Fruit fly (Drosophila melanogaster) whole organism, embryonic: Measurements from ENCODE around the gene put.

Experiments used
- ATbp ChIP-seq: fragments of 200-800 bp; sonication (Bioruptor generic); optimal IDR thresholded peaks from 2 replicates; lab custom pipeline; 2017; ENCODE audit warnings: missing biosample characterization, mild to moderate bottlenecking, missing genetic modification characterization, missing genetic modification reagents
- Bdp1 ChIP-seq: fragments of 200-800 bp; sonication (Bioruptor generic); optimal IDR thresholded peaks from 3 replicates; lab custom pipeline; 2016; ENCODE audit warnings: missing biosample characterization, missing genetic modification characterization
- CG1024 ChIP-seq: fragments of 200-800 bp; sonication (Bioruptor generic); IDR thresholded peaks from 2 replicates; pipeline ENCODE4 v1.3.6; 2022; ENCODE audit warnings: missing biosample characterization, missing genetic modification characterization
- CG10979 ChIP-seq: fragments of 200-800 bp; sonication (Bioruptor generic); optimal IDR thresholded peaks from 2 replicates; lab custom pipeline; 2018; ENCODE audit warnings: missing biosample characterization, mild to moderate bottlenecking, missing genetic modification characterization, moderate library complexity
- CG1233 ChIP-seq: fragments of 200-800 bp; sonication (Bioruptor generic); optimal IDR thresholded peaks from 4 replicates; lab custom pipeline; 2018; ENCODE audit warnings: missing biosample characterization, mild to moderate bottlenecking, missing genetic modification characterization
- CG15011 ChIP-seq: fragments of 200-800 bp; sonication (Bioruptor generic); optimal IDR thresholded peaks from 3 replicates; lab custom pipeline; 2018; ENCODE audit warnings: missing biosample characterization, mild to moderate bottlenecking, missing genetic modification characterization
- CG15073 ChIP-seq: fragments of 200-800 bp; sonication (Bioruptor generic); optimal IDR thresholded peaks from 2 replicates; lab custom pipeline; 2016; ENCODE audit warnings: missing biosample characterization, missing genetic modification characterization
- CG15479 ChIP-seq: fragments of 200-800 bp; sonication (Bioruptor generic); optimal IDR thresholded peaks from 3 replicates; lab custom pipeline; 2019; ENCODE audit warnings: missing biosample characterization, mild to moderate bottlenecking, missing genetic modification characterization, moderate library complexity
- CG17802 ChIP-seq: fragments of 200-800 bp; sonication (Bioruptor generic); optimal IDR thresholded peaks from 2 replicates; lab custom pipeline; 2018; ENCODE audit warnings: missing biosample characterization, mild to moderate bottlenecking, missing genetic modification characterization, moderate library complexity
- CG2129 ChIP-seq: fragments of 200-800 bp; sonication (Bioruptor generic); IDR thresholded peaks from 2 replicates; pipeline ENCODE4 v1.3.6; 2022; ENCODE audit warnings: missing biosample characterization, missing genetic modification characterization; ENCODE audit not compliant: partially characterized antibody
- CG2875 ChIP-seq: fragments of 200-800 bp; sonication (Bioruptor generic); optimal IDR thresholded peaks from 2 replicates; lab custom pipeline; 2017; ENCODE audit warnings: missing biosample characterization, mild to moderate bottlenecking, missing genetic modification characterization, missing genetic modification reagents
- CG30020 ChIP-seq: fragments of 200-800 bp; optimal IDR thresholded peaks from 2 replicates; lab custom pipeline; 2019; ENCODE audit warnings: missing biosample characterization, mild to moderate bottlenecking, missing genetic modification characterization, moderate library complexity
- CG30431 ChIP-seq: fragments of 200-800 bp; sonication (Bioruptor generic); optimal IDR thresholded peaks from 2 replicates; lab custom pipeline; 2017; ENCODE audit warnings: missing biosample characterization, missing genetic modification characterization
- CG31224 ChIP-seq: fragments of 200-800 bp; sonication (Bioruptor generic); IDR thresholded peaks from 2 replicates; pipeline ENCODE4 v1.3.6; 2022; ENCODE audit warnings: missing biosample characterization, missing genetic modification characterization
- CG32772 ChIP-seq: fragments of 200-800 bp; sonication (Bioruptor generic); IDR thresholded peaks from 2 replicates; pipeline ENCODE4 v1.3.6; 2022; ENCODE audit warnings: missing biosample characterization, missing genetic modification characterization
- CG43689 ChIP-seq: fragments of 200-800 bp; sonication (Bioruptor generic); IDR thresholded peaks from 2 replicates; pipeline ENCODE4 v1.3.6; 2022; ENCODE audit warnings: missing biosample characterization, missing genetic modification characterization
- CG5180 ChIP-seq: fragments of 200-800 bp; sonication (Bioruptor generic); optimal IDR thresholded peaks from 3 replicates; lab custom pipeline; 2017; ENCODE audit warnings: missing biosample characterization, missing genetic modification characterization, mild to moderate bottlenecking, moderate library complexity, missing genetic modification reagents
- CG6765 ChIP-seq: fragments of 200-800 bp; sonication (Bioruptor generic); optimal IDR thresholded peaks from 3 replicates; lab custom pipeline; 2017; ENCODE audit warnings: missing biosample characterization, mild to moderate bottlenecking, missing genetic modification characterization
- CG7556 ChIP-seq: fragments of 200-800 bp; sonication (Bioruptor generic); optimal IDR thresholded peaks from 2 replicates; lab custom pipeline; 2017; ENCODE audit warnings: missing biosample characterization, mild to moderate bottlenecking, missing genetic modification characterization
- CkIIα-i1 ChIP-seq: fragments of 200-800 bp; sonication (Bioruptor generic); IDR thresholded peaks from 2 replicates; pipeline ENCODE4 v1.3.6; 2022; ENCODE audit warnings: missing biosample characterization, missing genetic modification characterization
- D19B ChIP-seq: fragments of 200-800 bp; sonication (Bioruptor generic); optimal IDR thresholded peaks from 2 replicates; lab custom pipeline; 2017; ENCODE audit warnings: missing biosample characterization, mild to moderate bottlenecking, missing genetic modification characterization
- Deaf1 ChIP-seq: fragments of 200-800 bp; optimal IDR thresholded peaks from 3 replicates; lab custom pipeline; 2019; ENCODE audit warnings: missing biosample characterization, mild to moderate bottlenecking, missing genetic modification characterization, moderate library complexity
- Dip3 ChIP-seq: fragments of 200-800 bp; sonication (Bioruptor generic); optimal IDR thresholded peaks from 3 replicates; lab custom pipeline; 2016; ENCODE audit warnings: missing biosample characterization, missing genetic modification characterization
- Dref ChIP-seq: fragments of 200-800 bp; sonication (Bioruptor generic); IDR thresholded peaks from 2 replicates; pipeline ENCODE4 v1.3.6; 2022; ENCODE audit warnings: missing biosample characterization, missing genetic modification characterization
- Gug ChIP-seq: fragments of 200-800 bp; sonication (Bioruptor generic); IDR thresholded peaks from 4 replicates; pipeline ENCODE4 v1.3.6; 2022; ENCODE audit warnings: missing biosample characterization, missing genetic modification characterization
- Hmr ChIP-seq: fragments of 200-800 bp; sonication (Bioruptor generic); optimal IDR thresholded peaks from 3 replicates; lab custom pipeline; 2017; ENCODE audit warnings: mild to moderate bottlenecking, missing biosample characterization, missing genetic modification reagents, missing genetic modification characterization
- Mes4 ChIP-seq: fragments of 200-800 bp; sonication (Bioruptor generic); optimal IDR thresholded peaks from 2 replicates; lab custom pipeline; 2016; ENCODE audit warnings: missing biosample characterization, missing genetic modification characterization
- Rfx ChIP-seq: fragments of 200-800 bp; sonication (Bioruptor generic); IDR thresholded peaks from 2 replicates; pipeline ENCODE4 v1.3.6; 2022; ENCODE audit warnings: missing biosample characterization, missing genetic modification characterization
- Scr ChIP-seq: fragments of 200-800 bp; sonication (Bioruptor generic); IDR thresholded peaks from 2 replicates; pipeline ENCODE4 v1.3.6; 2022; ENCODE audit warnings: missing biosample characterization, missing genetic modification characterization; ENCODE audit not compliant: partially characterized antibody
- Sry-β ChIP-seq: fragments of 200-800 bp; sonication (Bioruptor generic); optimal IDR thresholded peaks from 2 replicates; lab custom pipeline; 2018; ENCODE audit warnings: missing biosample characterization, mild to moderate bottlenecking, missing genetic modification characterization, moderate library complexity
- Ssrp ChIP-seq: fragments of 200-800 bp; sonication (Bioruptor generic); optimal IDR thresholded peaks from 2 replicates; lab custom pipeline; 2018; ENCODE audit warnings: missing biosample characterization, mild to moderate bottlenecking, missing genetic modification characterization, moderate library complexity
- ato ChIP-seq: fragments of 200-800 bp; sonication (Bioruptor generic); IDR thresholded peaks from 2 replicates; pipeline ENCODE4 v1.3.6; 2022; ENCODE audit warnings: missing biosample characterization, missing genetic modification characterization; ENCODE audit not compliant: partially characterized antibody
- bigmax ChIP-seq: fragments of 200-800 bp; sonication (Bioruptor generic); optimal IDR thresholded peaks from 2 replicates; lab custom pipeline; 2018; ENCODE audit warnings: missing biosample characterization, mild to moderate bottlenecking, missing genetic modification characterization
- caup ChIP-seq: fragments of 200-800 bp; sonication (Bioruptor generic); optimal IDR thresholded peaks from 3 replicates; lab custom pipeline; 2017; ENCODE audit warnings: missing biosample characterization, mild to moderate bottlenecking, missing genetic modification characterization, moderate library complexity; ENCODE audit not compliant: severe bottlenecking
- crc ChIP-seq: fragments of 200-800 bp; sonication (Bioruptor generic); optimal IDR thresholded peaks from 2 replicates; lab custom pipeline; 2016; ENCODE audit warnings: missing biosample characterization, missing genetic modification characterization
- dati ChIP-seq: fragments of 200-800 bp; sonication (Bioruptor generic); IDR thresholded peaks from 2 replicates; pipeline ENCODE4 v1.3.6; 2022; ENCODE audit warnings: missing biosample characterization, missing genetic modification characterization
- inv ChIP-seq: fragments of 200-800 bp; sonication (Bioruptor generic); IDR thresholded peaks from 2 replicates; pipeline ENCODE4 v1.3.6; 2022; ENCODE audit warnings: missing biosample characterization, missing genetic modification characterization; ENCODE audit not compliant: partially characterized antibody
- jigr1 ChIP-seq: fragments of 200-800 bp; sonication (Bioruptor generic); IDR thresholded peaks from 3 replicates; pipeline ENCODE4 v1.3.6; 2022; ENCODE audit warnings: missing biosample characterization, missing genetic modification characterization
- lilli ChIP-seq: fragments of 200-800 bp; sonication (Bioruptor generic); optimal IDR thresholded peaks from 3 replicates; lab custom pipeline; 2016; ENCODE audit warnings: missing biosample characterization, missing genetic modification characterization
- lola ChIP-seq, 3 experiments: fragments of >200 bp in 2 of 3; fragments of 200-800 bp in 1 of 3; sonication (Bioruptor generic) in 1 of 3; optimal IDR thresholded peaks; 2 replicates each; lab custom pipeline; 2017 to 2019; ENCODE audit warnings: missing biosample characterization in 3 of 3, missing genetic modification characterization in 3 of 3, mild to moderate bottlenecking in 1 of 3, moderate library complexity in 1 of 3
- pan ChIP-seq, 4 experiments: fragments of >200 bp in 3 of 4; fragments of 200-800 bp in 1 of 4; sonication (Bioruptor generic) in 1 of 4; optimal IDR thresholded peaks in 3 of 4; IDR thresholded peaks in 1 of 4; 2 replicates each; pipeline versions ENCODE4 v1.3.6 to Lab custom; 2017 to 2022; ENCODE audit warnings: missing biosample characterization in 2 of 4, missing genetic modification characterization in 2 of 4, mixed read lengths in 1 of 4
- pb ChIP-seq: fragments of 200-800 bp; sonication (Bioruptor generic); optimal IDR thresholded peaks from 3 replicates; lab custom pipeline; 2016; ENCODE audit warnings: missing biosample characterization, missing genetic modification characterization
- prd ChIP-seq, 3 experiments: fragments of >200 bp in 2 of 3; fragments of 200-800 bp in 1 of 3; sonication (Bioruptor generic) in 1 of 3; optimal IDR thresholded peaks in 2 of 3; IDR thresholded peaks in 1 of 3; 2 replicates in 2 of 3; 3 replicates in 1 of 3; pipeline versions ENCODE4 v1.3.6 to Lab custom; 2017 to 2022; ENCODE audit warnings: missing biosample characterization in 1 of 3, missing genetic modification characterization in 1 of 3
- sna ChIP-seq: fragments of 200-800 bp; sonication (Bioruptor generic); IDR thresholded peaks from 2 replicates; pipeline ENCODE4 v1.3.6; 2022; ENCODE audit warnings: missing biosample characterization, missing genetic modification characterization; ENCODE audit not compliant: partially characterized antibody
- sqz ChIP-seq: fragments of 200-800 bp; sonication (Bioruptor generic); optimal IDR thresholded peaks from 3 replicates; lab custom pipeline; 2018; ENCODE audit warnings: missing biosample characterization, mild to moderate bottlenecking, missing genetic modification characterization
- tgo ChIP-seq: fragments of 200-800 bp; sonication (Bioruptor generic); IDR thresholded peaks from 3 replicates; pipeline ENCODE4 v1.3.6; 2022; ENCODE audit warnings: missing biosample characterization, missing genetic modification characterization
- tio ChIP-seq: fragments of 200-800 bp; sonication (Bioruptor generic); optimal IDR thresholded peaks from 2 replicates; lab custom pipeline; 2017; ENCODE audit warnings: missing biosample characterization, missing genetic modification characterization, inconsistent platforms
- wdn ChIP-seq: fragments of 200-800 bp; sonication (Bioruptor generic); IDR thresholded peaks from 2 replicates; pipeline ENCODE4 v1.3.6; 2022; ENCODE audit warnings: missing biosample characterization, missing genetic modification characterization
- wor ChIP-seq: fragments of 200-800 bp; sonication (Bioruptor generic); IDR thresholded peaks from 2 replicates; pipeline ENCODE4 v1.3.6; 2022; ENCODE audit warnings: missing biosample characterization, missing genetic modification characterization

Gene put

DNA sequence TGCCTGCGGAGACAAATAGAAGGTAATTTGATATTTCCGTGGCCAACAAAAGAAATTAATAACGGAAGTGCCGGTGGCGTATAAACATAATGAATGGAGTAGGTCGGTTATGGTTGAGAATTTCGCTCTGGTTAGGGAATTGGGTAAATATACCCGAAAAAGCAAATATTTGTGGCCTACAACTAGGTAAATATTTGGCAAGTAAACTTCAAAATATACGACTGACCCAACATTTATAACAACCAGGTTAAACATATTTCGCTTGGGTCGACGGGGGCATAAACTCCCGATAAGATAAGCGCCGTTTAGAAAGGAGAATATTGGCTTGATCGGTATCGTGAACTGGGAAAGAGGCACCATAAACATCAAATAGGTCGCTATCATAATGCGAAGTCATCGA lies 45.3 kb upstream of the put start (continued):
- TF ChIP-seq Bdp1 (GFP tag; lab: Kevin White, UChicago) (no peak), Sry-β (GFP tag; lab: Kevin White, UChicago) (peak; percentile 52), Deaf1 (tag; lab: Kevin White, UChicago) (no peak), CG15479 (GFP tag; lab: Kevin White, UChicago) (peak; percentile 61), pb (GFP tag; lab: Kevin White, UChicago) (no peak), wor (GFP tag; lab: Robert Waterston, UW) (no peak), CG1024 (GFP tag; lab: Robert Waterston, UW) (no peak; the same call in 1 of the 2 replicates), crc (no peak), CG17802 (tag; lab: Kevin White, UChicago) (no peak), inv (no peak), Gug (GFP tag; lab: Robert Waterston, UW) (no peak), bigmax (peak; percentile 10), CG30431 (GFP tag; lab: Kevin White, UChicago) (no peak), Scr (GFP tag; lab: Robert Waterston, UW) (no peak), CG2129 (GFP tag; lab: Robert Waterston, UW) (no peak), tgo (GFP tag; lab: Robert Waterston, UW) (no peak), lilli (GFP tag; lab: Kevin White, UChicago) (no peak), CG2875 (GFP tag; lab: Kevin White, UChicago) (peak; percentile 51), Rfx (GFP tag; lab: Robert Waterston, UW) (no peak), sqz (no peak), jigr1 (GFP tag; lab: Robert Waterston, UW) (no peak), Dref (GFP tag; lab: Robert Waterston, UW) (no peak), CG31224 (no peak), CG6765 (no peak), Hmr (GFP tag; lab: Kevin White, UChicago) (no peak), CkIIα-i1 (no peak), CG10979 (tag; lab: Kevin White, UChicago) (peak; percentile 72), CG15011 (GFP tag; lab: Kevin White, UChicago) (peak; percentile 68), D19B (no peak), tio (no peak), pan (optimal IDR thresholded peaks at IDR 0.05; lab: Kevin White, UChicago) (no peak), pan (GFP tag; optimal IDR thresholded peaks at IDR 0.05 in 1 of 2, IDR thresholded peaks at IDR 0.05 in 1 of 2) (no peak), caup (GFP tag; lab: Kevin White, UChicago) (no peak), CG1233 (GFP tag; lab: Kevin White, UChicago) (peak; percentile 81), ATbp (peak; percentile 62), CG30020 (no peak), CG7556 (GFP tag; lab: Kevin White, UChicago) (no peak), CG15073 (no peak), ato (GFP tag; lab: Robert Waterston, UW) (no peak), lola (GFP tag; optimal IDR thresholded peaks at IDR 0.05; lab: Kevin White, UChicago) (peak in 1 of 3 experiments; percentile 78), CG43689 (GFP tag; lab: Robert Waterston, UW) (no peak), sna (GFP tag; lab: Robert Waterston, UW) (no peak), CG5180 (GFP tag; lab: Kevin White, UChicago) (no peak), Dip3 (no peak), Ssrp (no peak), wdn (GFP tag; lab: Robert Waterston, UW) (no peak), CG32772 (GFP tag; lab: Robert Waterston, UW) (no peak), dati (GFP tag; lab: Robert Waterston, UW) (no peak), prd (optimal IDR thresholded peaks at IDR 0.05; lab: Kevin White, UChicago) (no peak), prd (GFP tag; IDR thresholded peaks at IDR 0.05; lab: Robert Waterston, UW) (no peak), Mes4 (no peak)
